Fruit fly (Drosophila melanogaster) whole organism, adult: ENCODE measurements around the gene RNF220.

ENCODE experiments used
- CG11617 ChIP-seq: fragments of 200-800 bp; sonication (Bioruptor generic); optimal IDR thresholded peaks from 2 replicates; lab custom pipeline; 2017; ENCODE audit warnings: mild to moderate bottlenecking, missing biosample characterization, missing genetic modification reagents, missing genetic modification characterization
- CG12768 ChIP-seq: fragments of 200-800 bp; sonication (Bioruptor generic); optimal IDR thresholded peaks from 2 replicates; lab custom pipeline; 2017; ENCODE audit warnings: missing biosample characterization, missing genetic modification characterization, mild to moderate bottlenecking, moderate library complexity, missing genetic modification reagents
- CG14711 ChIP-seq: fragments of 200-800 bp; sonication (Bioruptor generic); optimal IDR thresholded peaks from 2 replicates; lab custom pipeline; 2018; ENCODE audit warnings: missing biosample characterization, mild to moderate bottlenecking, missing genetic modification characterization, moderate library complexity
- CG1620 ChIP-seq: fragments of 200-800 bp; sonication (Bioruptor generic); optimal IDR thresholded peaks from 2 replicates; lab custom pipeline; 2016; ENCODE audit warnings: missing biosample characterization, missing genetic modification characterization
- CG33017 ChIP-seq: fragments of 200-800 bp; sonication (Bioruptor generic); optimal IDR thresholded peaks from 2 replicates; lab custom pipeline; 2018; ENCODE audit warnings: missing biosample characterization, mild to moderate bottlenecking, missing genetic modification characterization, moderate library complexity
- CG5204 ChIP-seq: fragments of 200-800 bp; sonication (Bioruptor generic); optimal IDR thresholded peaks from 2 replicates; lab custom pipeline; 2016; ENCODE audit warnings: missing biosample characterization, missing genetic modification characterization
- CG7045 ChIP-seq: fragments of 200-800 bp; sonication (Bioruptor generic); optimal IDR thresholded peaks from 2 replicates; lab custom pipeline; 2017; ENCODE audit warnings: missing biosample characterization, mild to moderate bottlenecking, missing genetic modification characterization
- CG7101 ChIP-seq: fragments of 200-800 bp; sonication (Bioruptor generic); optimal IDR thresholded peaks from 2 replicates; lab custom pipeline; 2018; ENCODE audit warnings: missing biosample characterization, mild to moderate bottlenecking, missing genetic modification characterization, moderate library complexity
- Clk ChIP-seq: fragments of 200-800 bp; sonication (Bioruptor generic); optimal IDR thresholded peaks from 2 replicates; lab custom pipeline; 2017; ENCODE audit warnings: missing biosample characterization, missing genetic modification characterization
- Crg-1 ChIP-seq: fragments of 200-800 bp; sonication (Bioruptor generic); optimal IDR thresholded peaks from 2 replicates; lab custom pipeline; 2016; ENCODE audit warnings: missing biosample characterization, missing genetic modification characterization
- Hr96 ChIP-seq: fragments of 200-800 bp; sonication (Bioruptor generic); optimal IDR thresholded peaks from 2 replicates; lab custom pipeline; 2016; ENCODE audit warnings: missing biosample characterization, missing genetic modification characterization
- Mnt ChIP-seq: fragments of 200-800 bp; sonication (Bioruptor generic); optimal IDR thresholded peaks from 2 replicates; lab custom pipeline; 2016; ENCODE audit warnings: missing biosample characterization, mild to moderate bottlenecking, missing genetic modification characterization
- bab1 ChIP-seq: fragments of 200-800 bp; sonication (Bioruptor generic); optimal IDR thresholded peaks from 3 replicates; lab custom pipeline; 2019; ENCODE audit warnings: missing biosample characterization, mild to moderate bottlenecking, missing genetic modification characterization, moderate library complexity
- cic ChIP-seq: fragments of 200-800 bp; sonication (Bioruptor generic); optimal IDR thresholded peaks from 2 replicates; lab custom pipeline; 2017; ENCODE audit warnings: missing biosample characterization, mild to moderate bottlenecking, missing genetic modification characterization, moderate library complexity
- cnc ChIP-seq, 2 experiments: fragments of >200 bp; optimal IDR thresholded peaks; 2 replicates each; lab custom pipeline; 2017
- kay ChIP-seq: fragments of 200-800 bp; sonication (Bioruptor generic); peaks from one replicate; lab custom pipeline; 2016; ENCODE audit warnings: missing biosample characterization, missing genetic modification characterization, borderline replicate concordance
- ovo ChIP-seq: fragments of 200-800 bp; sonication (Bioruptor generic); optimal IDR thresholded peaks from 2 replicates; lab custom pipeline; 2016; ENCODE audit warnings: missing biosample characterization, missing genetic modification characterization
- pad ChIP-seq: fragments of 200-800 bp; sonication (Bioruptor generic); optimal IDR thresholded peaks from 3 replicates; lab custom pipeline; 2017; ENCODE audit warnings: missing biosample characterization, missing genetic modification characterization, mild to moderate bottlenecking, moderate library complexity, missing genetic modification reagents
- tj ChIP-seq: fragments of 200-800 bp; sonication (Bioruptor generic); optimal IDR thresholded peaks from 3 replicates; lab custom pipeline; 2017; ENCODE audit warnings: missing biosample characterization, mild to moderate bottlenecking, missing genetic modification characterization, moderate library complexity
- toe ChIP-seq: fragments of 200-800 bp; sonication (Bioruptor generic); optimal IDR thresholded peaks from 2 replicates; lab custom pipeline; 2016; ENCODE audit warnings: missing biosample characterization, missing genetic modification characterization

The RNF220 gene

dm6 chr3R:22726031-22726770 is at the start of gene RNF220:
Gene RNF220 (minus strand): TSS chr3R:22726414.
- TF ChIP-seq Mnt (GFP tag; lab: Kevin White, UChicago): peak; percentile 62
- TF ChIP-seq CG11617 (GFP tag; lab: Kevin White, UChicago): no peak
- no peak for TF ChIP-seq CG5204
- peak; percentile 39 for TF ChIP-seq CG1620 (GFP tag; lab: Kevin White, UChicago)

DNA sequence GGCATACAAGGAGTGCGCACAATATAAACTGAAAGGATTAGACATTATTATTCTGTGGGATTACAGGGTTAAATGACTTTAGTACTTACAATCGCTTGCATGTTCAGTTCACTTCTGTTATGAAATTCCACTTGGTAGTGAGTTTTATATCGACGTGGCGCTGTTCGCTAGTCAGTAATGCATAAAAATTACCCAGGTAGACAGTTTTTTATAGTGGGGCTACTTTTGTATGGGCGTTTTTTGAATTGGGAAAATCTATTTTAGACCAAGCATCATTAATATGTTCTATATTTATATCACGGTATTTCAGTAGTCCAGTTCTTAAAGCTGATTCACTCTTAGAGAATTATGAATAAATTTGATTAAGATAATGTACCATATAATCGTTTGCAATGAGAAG is 45.5 kb upstream of the RNF220 start, which contains the start of gene CG43095:
TSS of gene CG43095 (minus strand) at position 101 of the 400 bp plus-strand sequence.
- TF ChIP-seq Mnt (GFP tag; lab: Kevin White, UChicago): no peak
- no peak for TF ChIP-seq Crg-1 (GFP tag; lab: Kevin White, UChicago)
- TF ChIP-seq kay: no peak
- TF ChIP-seq CG14711 (tag; lab: Kevin White, UChicago): no peak

DNA sequence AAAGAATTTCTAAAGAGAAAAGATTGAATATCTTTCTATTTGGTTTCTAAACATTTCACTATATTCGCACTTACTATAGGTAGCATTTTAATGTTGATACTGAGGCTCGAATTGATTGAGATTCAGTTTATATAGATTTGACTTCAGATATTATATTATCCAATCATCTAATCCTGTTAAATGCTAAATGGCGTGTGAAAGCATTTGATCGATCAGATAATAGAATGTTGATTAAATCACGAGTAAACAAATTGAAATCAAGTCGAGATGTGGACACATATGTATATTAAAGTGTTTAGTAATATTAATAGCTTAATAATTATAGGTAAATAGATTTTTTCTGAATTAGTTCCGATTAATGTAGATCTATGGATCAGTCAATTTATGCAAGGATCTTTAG is 44.7 kb upstream of the RNF220 start, which contains the start of gene CG43094:
TSS of gene CG43094 (minus strand) at position 101 of the 400 bp plus-strand sequence.
- no peak for TF ChIP-seq ovo
- no peak for TF ChIP-seq pad
- TF ChIP-seq CG7045 (GFP tag; lab: Kevin White, UChicago): no peak
- TF ChIP-seq CG11617 (GFP tag; lab: Kevin White, UChicago): no peak
- TF ChIP-seq bab1 (GFP tag; lab: Kevin White, UChicago): no peak
- no peak for TF ChIP-seq Clk (GFP tag; lab: Kevin White, UChicago)
- no peak for TF ChIP-seq CG7101
- no peak for TF ChIP-seq CG1620 (GFP tag; lab: Kevin White, UChicago)
- no peak for TF ChIP-seq CG14711 (tag; lab: Kevin White, UChicago)
- TF ChIP-seq Mnt (GFP tag; lab: Kevin White, UChicago): no peak
- no peak for TF ChIP-seq Hr96 (GFP tag; lab: Kevin White, UChicago)
- TF ChIP-seq tj (GFP tag; lab: Kevin White, UChicago): no peak

DNA sequence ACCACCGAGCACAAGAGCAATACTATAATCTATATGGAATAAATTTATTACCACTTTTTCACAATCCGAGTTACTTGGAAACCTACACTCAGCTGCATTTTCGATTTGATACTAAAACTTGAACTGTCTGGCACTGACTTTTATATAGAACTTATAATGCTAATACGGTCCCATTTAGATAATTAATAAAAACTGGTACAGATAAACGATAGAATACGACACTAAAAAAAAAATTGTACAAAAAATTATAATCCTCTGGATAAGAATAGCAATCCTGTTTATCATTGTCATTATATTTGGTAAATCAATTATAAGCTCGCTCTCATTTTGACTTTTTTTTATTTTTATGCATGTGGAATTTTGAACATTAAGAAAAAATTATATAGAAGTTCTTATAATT is 44.0 kb upstream of the RNF220 start, which contains the start of gene CG43093:
TSS of gene CG43093 (minus strand) at position 101 of the 400 bp plus-strand sequence.
- TF ChIP-seq Crg-1 (GFP tag; lab: Kevin White, UChicago): no peak
- TF ChIP-seq Mnt (GFP tag; lab: Kevin White, UChicago): no peak
- TF ChIP-seq Clk (GFP tag; lab: Kevin White, UChicago): no peak
- TF ChIP-seq CG1620 (GFP tag; lab: Kevin White, UChicago): no peak
- no peak for TF ChIP-seq ovo
- no peak for TF ChIP-seq toe (GFP tag; lab: Kevin White, UChicago)
- no peak for TF ChIP-seq bab1 (GFP tag; lab: Kevin White, UChicago)
- no peak for TF ChIP-seq cnc (optimal IDR thresholded peaks at IDR 0.05; lab: Kevin White, UChicago)
- no peak for TF ChIP-seq CG12768 (GFP tag; lab: Kevin White, UChicago)
- no peak for TF ChIP-seq tj (GFP tag; lab: Kevin White, UChicago)
- TF ChIP-seq CG33017 (tag; lab: Kevin White, UChicago): no peak
- no peak for TF ChIP-seq CG11617 (GFP tag; lab: Kevin White, UChicago)

DNA sequence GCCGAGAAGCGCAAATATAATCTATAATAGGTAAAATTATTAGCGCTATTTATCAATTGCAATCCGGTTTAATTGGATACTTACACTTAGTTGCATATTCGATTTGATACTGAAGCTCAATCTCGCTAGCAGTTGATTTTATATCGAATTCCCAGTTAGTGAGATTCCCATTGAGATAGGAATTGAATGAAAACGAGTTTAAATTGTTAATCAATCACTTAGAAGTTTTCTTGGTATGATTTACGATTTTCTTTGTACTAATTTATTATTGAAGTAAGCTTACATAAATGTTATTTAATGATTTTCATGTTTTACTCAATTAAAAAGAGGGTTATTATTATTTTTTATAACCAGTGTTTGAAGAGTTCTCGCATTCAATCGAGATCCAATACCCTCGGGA is 43.4 kb upstream of the RNF220 start, which contains the start of gene CG43092:
TSS of gene CG43092 (minus strand) at position 101 of the 400 bp plus-strand sequence.
- TF ChIP-seq CG12768 (GFP tag; lab: Kevin White, UChicago) (no peak), pad (no peak), cic (GFP tag; lab: Kevin White, UChicago) (no peak), Mnt (GFP tag; lab: Kevin White, UChicago) (no peak), CG7101 (no peak), CG1620 (GFP tag; lab: Kevin White, UChicago) (no peak), CG33017 (tag; lab: Kevin White, UChicago) (no peak)

DNA sequence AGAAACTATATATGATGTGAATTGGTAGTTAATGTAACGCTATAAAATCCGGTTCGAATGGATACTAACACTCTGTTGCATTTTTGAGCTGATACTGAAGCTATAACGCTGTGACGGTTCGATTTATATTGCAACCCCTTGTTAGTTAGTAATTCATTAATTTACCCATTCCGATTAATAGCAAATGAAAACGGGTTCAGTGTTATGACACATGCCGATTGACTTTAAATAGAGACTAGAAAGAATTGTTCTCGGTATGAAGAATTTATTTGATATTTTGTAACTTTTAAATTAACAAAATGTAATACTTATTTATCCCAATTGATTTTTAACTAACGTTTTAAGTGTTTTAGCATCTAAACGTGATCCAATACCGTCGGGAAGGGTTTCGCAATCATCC is 42.4 kb upstream of the RNF220 start, which contains the start of gene CG43091:
TSS of gene CG43091 (minus strand) at position 101 of the 400 bp plus-strand sequence.
- TF ChIP-seq ovo: no peak
- peak; percentile 83 for TF ChIP-seq kay

dm6 chr3R:22767599-22767998 is 41.4 kb upstream of the RNF220 start, which contains the start of gene CG13841:
Gene CG13841 (minus strand): TSS chr3R:22767699.
- TF ChIP-seq kay: peak; percentile 7
- no peak for TF ChIP-seq toe (GFP tag; lab: Kevin White, UChicago)

dm6 chr3R:22766072-22766471 is 39.9 kb upstream of the RNF220 start, which contains the start of gene Nepl15:
Gene Nepl15 (minus strand): TSS chr3R:22766172.
- TF ChIP-seq Hr96 (GFP tag; lab: Kevin White, UChicago) (no peak), CG12768 (GFP tag; lab: Kevin White, UChicago) (no peak), CG7045 (GFP tag; lab: Kevin White, UChicago) (no peak), CG1620 (GFP tag; lab: Kevin White, UChicago) (no peak), CG33017 (tag; lab: Kevin White, UChicago) (no peak), Mnt (GFP tag; lab: Kevin White, UChicago) (no peak), CG11617 (GFP tag; lab: Kevin White, UChicago) (no peak), Clk (GFP tag; lab: Kevin White, UChicago) (no peak), kay (no peak), Crg-1 (GFP tag; lab: Kevin White, UChicago) (no peak), cnc (optimal IDR thresholded peaks at IDR 0.05; lab: Kevin White, UChicago) (no peak), pad (no peak), cic (GFP tag; lab: Kevin White, UChicago) (no peak), CG14711 (tag; lab: Kevin White, UChicago) (no peak), toe (GFP tag; lab: Kevin White, UChicago) (no peak)
